Fruit fly (Drosophila melanogaster): ENCODE data around the gene CAH1.

Gene CAH1

dm6 chr2L:13820948-13821347 is 17.5 kb downstream of the CAH1 start, which contains the start of gene b:
b (plus strand) TSS chr2L:13821248.
- TF ChIP-seq psq (optimal IDR thresholded peaks at IDR 0.05) (no peak), ttk (optimal IDR thresholded peaks at IDR 0.05) (no peak), Myc (optimal IDR thresholded peaks at IDR 0.05) (no peak), Sin3A (optimal IDR thresholded peaks at IDR 0.05) (no peak), h (optimal IDR thresholded peaks at IDR 0.05) (no peak), insv (optimal IDR thresholded peaks at IDR 0.05) (no peak)

dm6 chr2L:13827557-13827956 is 24.1 kb downstream of the CAH1 start, which contains the start of gene PolG1:
PolG1 (minus strand) TSS chr2L:13827772.
- no peak for TF ChIP-seq ttk (optimal IDR thresholded peaks at IDR 0.05)

- no peak for TF ChIP-seq insv (optimal IDR thresholded peaks at IDR 0.05)
- TF ChIP-seq Myc (optimal IDR thresholded peaks at IDR 0.05), result no peak
- TF ChIP-seq ttk (optimal IDR thresholded peaks at IDR 0.05), result no peak
- TF ChIP-seq Sin3A (optimal IDR thresholded peaks at IDR 0.05), result no peak
- TF ChIP-seq psq (optimal IDR thresholded peaks at IDR 0.05), result no peak
Observed at dm6 chr2L:13829540-13829939, 26.1 kb downstream of the CAH1 start, which contains the start of the genes Arpc1 and Orc5. Arpc1 (minus strand) TSS chr2L:13829741. Orc5 (plus strand) TSS chr2L:13829837.

dm6 chr2L:13833058-13833457 is 29.6 kb downstream of the CAH1 start, which contains the start of the genes GatC, PolG2 and Polr2C:
GatC (minus strand) TSS chr2L:13833105.
PolG2 (minus strand) TSS chr2L:13833105.
Polr2C (plus strand) TSS chr2L:13833337.
- TF ChIP-seq Sin3A (optimal IDR thresholded peaks at IDR 0.05) (no peak), psq (optimal IDR thresholded peaks at IDR 0.05) (no peak), insv (optimal IDR thresholded peaks at IDR 0.05) (no peak), Myc (optimal IDR thresholded peaks at IDR 0.05) (no peak)

- TF ChIP-seq Sin3A (optimal IDR thresholded peaks at IDR 0.05) (peak; percentile 60), insv (optimal IDR thresholded peaks at IDR 0.05) (no peak), h (optimal IDR thresholded peaks at IDR 0.05) (no peak)
Observed at dm6 chr2L:13835002-13835910, 31.8 kb downstream of the CAH1 start, which contains the start of the genes mRpS23 and CenG1A. mRpS23 (minus strand) TSS chr2L:13835072. CenG1A (plus strand) TSS chr2L:13835564.

- TF ChIP-seq psq (optimal IDR thresholded peaks at IDR 0.05), result no peak
- TF ChIP-seq Myc (optimal IDR thresholded peaks at IDR 0.05), result no peak
- TF ChIP-seq Sin3A (optimal IDR thresholded peaks at IDR 0.05), result no peak
- no peak for TF ChIP-seq h (optimal IDR thresholded peaks at IDR 0.05)
- no peak for TF ChIP-seq insv (optimal IDR thresholded peaks at IDR 0.05)
- no peak for TF ChIP-seq ttk (optimal IDR thresholded peaks at IDR 0.05)
Observed at dm6 chr2L:13835959-13836358, 32.5 kb downstream of the CAH1 start.

- TF ChIP-seq ttk (optimal IDR thresholded peaks at IDR 0.05) (no peak), Myc (optimal IDR thresholded peaks at IDR 0.05) (no peak), psq (optimal IDR thresholded peaks at IDR 0.05) (no peak), Sin3A (optimal IDR thresholded peaks at IDR 0.05) (no peak), insv (optimal IDR thresholded peaks at IDR 0.05) (no peak), h (optimal IDR thresholded peaks at IDR 0.05) (no peak)
Observed at dm6 chr2L:13837579-13837978, 34.2 kb downstream of the CAH1 start.

dm6 chr2L:13838647-13839390 is 35.4 kb downstream of the CAH1 start:
- TF ChIP-seq Myc (optimal IDR thresholded peaks at IDR 0.05) (no peak), psq (optimal IDR thresholded peaks at IDR 0.05) (no peak), ttk (optimal IDR thresholded peaks at IDR 0.05) (no peak)

dm6 chr2L:13839744-13840151 is 36.3 kb downstream of the CAH1 start:
- TF ChIP-seq h (optimal IDR thresholded peaks at IDR 0.05) (no peak), psq (optimal IDR thresholded peaks at IDR 0.05) (no peak), Myc (optimal IDR thresholded peaks at IDR 0.05) (no peak), insv (optimal IDR thresholded peaks at IDR 0.05) (no peak), Sin3A (optimal IDR thresholded peaks at IDR 0.05) (no peak), ttk (optimal IDR thresholded peaks at IDR 0.05) (no peak)

dm6 chr2L:13841508-13841907 is 38.1 kb downstream of the CAH1 start, which contains the start of gene CG33307:
CG33307 (minus strand) TSS chr2L:13841520.
- no peak for TF ChIP-seq Sin3A (optimal IDR thresholded peaks at IDR 0.05)
- TF ChIP-seq insv (optimal IDR thresholded peaks at IDR 0.05), result no peak
- TF ChIP-seq Myc (optimal IDR thresholded peaks at IDR 0.05), result no peak
- no peak for TF ChIP-seq ttk (optimal IDR thresholded peaks at IDR 0.05)
- no peak for TF ChIP-seq psq (optimal IDR thresholded peaks at IDR 0.05)
- TF ChIP-seq h (optimal IDR thresholded peaks at IDR 0.05), result no peak

dm6 chr2L:13842078-13842477 is 38.7 kb downstream of the CAH1 start:
- TF ChIP-seq psq (optimal IDR thresholded peaks at IDR 0.05), result no peak
- no peak for TF ChIP-seq Myc (optimal IDR thresholded peaks at IDR 0.05)
- no peak for TF ChIP-seq insv (optimal IDR thresholded peaks at IDR 0.05)
- TF ChIP-seq h (optimal IDR thresholded peaks at IDR 0.05), result no peak
- TF ChIP-seq ttk (optimal IDR thresholded peaks at IDR 0.05), result no peak
- TF ChIP-seq Sin3A (optimal IDR thresholded peaks at IDR 0.05), result no peak

dm6 chr2L:13842572-13842971 is 39.1 kb downstream of the CAH1 start:
- TF ChIP-seq psq (optimal IDR thresholded peaks at IDR 0.05) (no peak), Myc (optimal IDR thresholded peaks at IDR 0.05) (no peak), insv (optimal IDR thresholded peaks at IDR 0.05) (no peak), Sin3A (optimal IDR thresholded peaks at IDR 0.05) (no peak), h (optimal IDR thresholded peaks at IDR 0.05) (no peak), ttk (optimal IDR thresholded peaks at IDR 0.05) (no peak)

Measured in Kc167 (cell line).